Worm (Caenorhabditis elegans) whole organism, L4 larva: ENCODE results near the gene C38C5.1.

Source experiments
- R02D3.7 ChIP-seq: fragments of 150-350 bp; sonication (generic microtip); optimal IDR thresholded peaks from 3 replicates; lab custom pipeline; 2014; ENCODE audit warnings: missing biosample characterization, missing genetic modification characterization
- Y105C5A.15 ChIP-seq: fragments of 200-800 bp; sonication (Bioruptor generic); IDR thresholded peaks from 2 replicates; pipeline ENCODE4 v1.3.6; 2022; ENCODE audit warnings: missing genetic modification characterization, missing compliant biosample characterization
- Y48G9A.11 ChIP-seq: fragments of 200-800 bp; sonication (Bioruptor generic); IDR thresholded peaks from 2 replicates; pipeline ENCODE4 v1.3.6; 2022; ENCODE audit warnings: missing genetic modification reagents, missing genetic modification characterization, missing compliant biosample characterization
- Y75B8A.6 ChIP-seq: fragments of 200-800 bp; sonication (Bioruptor generic); IDR thresholded peaks from 2 replicates; pipeline ENCODE4 v1.3.6; 2022; ENCODE audit warnings: missing genetic modification reagents, missing genetic modification characterization, missing compliant biosample characterization
- ZK337.2 ChIP-seq: fragments of 200-800 bp; sonication (Bioruptor generic); IDR thresholded peaks from 2 replicates; pipeline ENCODE4 v1.3.6; 2022; ENCODE audit warnings: missing genetic modification reagents, missing genetic modification characterization, missing compliant biosample characterization
- aha-1 ChIP-seq: fragments of 150-350 bp; peaks from one replicate; lab custom pipeline; 2014; ENCODE audit warnings: missing biosample characterization, missing genetic modification characterization
- ama-1 ChIP-seq: fragments of 150-350 bp; optimal IDR thresholded peaks from 2 replicates; lab custom pipeline; 2014; ENCODE audit warnings: inconsistent platforms, mixed read lengths
- arid-1 ChIP-seq: fragments of 200-800 bp; sonication (Bioruptor generic); conservative IDR thresholded peaks from 2 replicates; pipeline ENCODE4 v1.3.6; 2022; ENCODE audit warnings: missing genetic modification reagents, missing genetic modification characterization, missing compliant biosample characterization
- ceh-28 ChIP-seq: fragments of 150-350 bp; optimal IDR thresholded peaks from 2 replicates; lab custom pipeline; 2014; ENCODE audit warnings: missing biosample characterization, missing genetic modification reagents, missing genetic modification characterization
- ceh-44 ChIP-seq: fragments of 200-800 bp; sonication (Bioruptor generic); IDR thresholded peaks from 2 replicates; pipeline ENCODE4 v1.3.6; 2022; ENCODE audit warnings: missing genetic modification reagents, missing genetic modification characterization, missing compliant biosample characterization
- ceh-62 ChIP-seq: sonication (generic microtip); optimal IDR thresholded peaks from 2 replicates; lab custom pipeline; 2017; ENCODE audit warnings: missing biosample characterization, missing genetic modification characterization
- ceh-82 ChIP-seq: sonication (generic microtip); optimal IDR thresholded peaks from 2 replicates; lab custom pipeline; 2017; ENCODE audit warnings: missing biosample characterization, missing genetic modification characterization
- daf-16 ChIP-seq, 3 experiments: sonication (generic microtip); optimal IDR thresholded peaks; 2 replicates each; lab custom pipeline; 2016 to 2017; ENCODE audit warnings: missing genetic modification characterization in 3 of 3, missing genetic modification reagents in 3 of 3, mild to moderate bottlenecking in 2 of 3, missing compliant biosample characterization in 2 of 3, missing biosample characterization in 1 of 3, moderate library complexity in 1 of 3
- daf-19 ChIP-seq: fragments of 200-800 bp; sonication (Bioruptor generic); conservative IDR thresholded peaks from 2 replicates; pipeline ENCODE4 v1.3.6; 2022; ENCODE audit warnings: missing genetic modification characterization, missing compliant biosample characterization
- dmd-6 ChIP-seq: fragments of 200-800 bp; sonication (Bioruptor generic); IDR thresholded peaks from 2 replicates; pipeline ENCODE4 v1.3.6; 2022; ENCODE audit warnings: missing genetic modification reagents, missing genetic modification characterization, missing compliant biosample characterization
- dpl-1 ChIP-seq: fragments of 150-350 bp; optimal IDR thresholded peaks from 2 replicates; lab custom pipeline; 2014; ENCODE audit warnings: missing biosample characterization, missing genetic modification reagents, missing genetic modification characterization
- dve-1 ChIP-seq: sonication (generic microtip); optimal IDR thresholded peaks from 2 replicates; lab custom pipeline; 2017; ENCODE audit warnings: antibody characterized with exemption, mild to moderate bottlenecking, missing genetic modification characterization, missing compliant biosample characterization; ENCODE audit not compliant: insufficient read depth
- egl-43 ChIP-seq: fragments of 200-800 bp; sonication (Bioruptor generic); IDR thresholded peaks from 2 replicates; pipeline ENCODE4 v1.3.6; 2022; ENCODE audit warnings: missing genetic modification reagents, missing genetic modification characterization, missing compliant biosample characterization
- hlh-11 ChIP-seq: fragments of 200-800 bp; sonication (Bioruptor generic); optimal IDR thresholded peaks from 2 replicates; lab custom pipeline; 2018; ENCODE audit warnings: mild to moderate bottlenecking, missing genetic modification characterization, missing compliant biosample characterization
- lin-15B ChIP-seq: fragments of 150-350 bp; sonication (generic microtip); optimal IDR thresholded peaks from 3 replicates; lab custom pipeline; 2014; ENCODE audit warnings: missing biosample characterization, missing genetic modification characterization
- madf-9 ChIP-seq: fragments of 200-800 bp; sonication (Bioruptor generic); conservative IDR thresholded peaks from 2 replicates; pipeline ENCODE4 v1.3.6; 2022; ENCODE audit warnings: missing genetic modification reagents, missing genetic modification characterization, missing compliant biosample characterization
- mdt-29 ChIP-seq: fragments of 200-800 bp; sonication (Bioruptor generic); IDR thresholded peaks from 2 replicates; pipeline ENCODE4 v1.3.6; 2022; ENCODE audit warnings: missing genetic modification reagents, missing genetic modification characterization, missing compliant biosample characterization
- mep-1 ChIP-seq: fragments of 150-350 bp; sonication (generic microtip); optimal IDR thresholded peaks from 3 replicates; lab custom pipeline; 2014; ENCODE audit warnings: missing biosample characterization, missing genetic modification characterization
- mxl-3 ChIP-seq: fragments of 200-800 bp; sonication (Bioruptor generic); optimal IDR thresholded peaks from 2 replicates; lab custom pipeline; 2018; ENCODE audit warnings: mild to moderate bottlenecking, missing genetic modification characterization, missing compliant biosample characterization
- nhr-10 ChIP-seq: fragments of 150-350 bp; optimal IDR thresholded peaks from 2 replicates; lab custom pipeline; 2014; ENCODE audit warnings: missing biosample characterization, missing genetic modification characterization
- nhr-111 ChIP-seq: fragments of 200-800 bp; sonication (Bioruptor generic); optimal IDR thresholded peaks from 2 replicates; lab custom pipeline; 2018; ENCODE audit warnings: mild to moderate bottlenecking, missing genetic modification characterization, missing compliant biosample characterization
- nhr-25 ChIP-seq: sonication (generic microtip); optimal IDR thresholded peaks from 2 replicates; lab custom pipeline; 2017; ENCODE audit warnings: missing genetic modification characterization, mild to moderate bottlenecking, missing compliant biosample characterization, antibody characterized with exemption, moderate library complexity, borderline replicate concordance; ENCODE audit not compliant: insufficient read depth
- nhr-28 ChIP-seq: fragments of 150-350 bp; optimal IDR thresholded peaks from 2 replicates; lab custom pipeline; 2014; ENCODE audit warnings: missing biosample characterization, missing genetic modification characterization
- nhr-42 ChIP-seq: fragments of 200-800 bp; sonication (Bioruptor generic); IDR thresholded peaks from 2 replicates; pipeline ENCODE4 v1.3.6; 2022; ENCODE audit warnings: missing genetic modification characterization, missing compliant biosample characterization
- nhr-6 ChIP-seq: fragments of 150-350 bp; optimal IDR thresholded peaks from 2 replicates; lab custom pipeline; 2014; ENCODE audit warnings: missing biosample characterization, missing genetic modification characterization
- pha-4 ChIP-seq, 2 experiments: fragments of 150-350 bp in 1 of 2; fragments of 200-800 bp in 1 of 2; sonication (Bioruptor generic) in 1 of 2; IDR thresholded peaks in 1 of 2; optimal IDR thresholded peaks in 1 of 2; 2 replicates each; pipeline versions ENCODE4 v1.3.6 to Lab custom; 2014 to 2022; ENCODE audit warnings: missing genetic modification characterization in 2 of 2, missing genetic modification reagents in 2 of 2, missing biosample characterization in 1 of 2, missing compliant biosample characterization in 1 of 2
- pqm-1 ChIP-seq: sonication (generic microtip); optimal IDR thresholded peaks from 2 replicates; lab custom pipeline; 2017; ENCODE audit warnings: missing biosample characterization, missing genetic modification characterization
- rbr-2 ChIP-seq: sonication (generic microtip); optimal IDR thresholded peaks from 2 replicates; lab custom pipeline; 2016; ENCODE audit warnings: missing genotype, missing genetic modification characterization, missing compliant biosample characterization
- set-16 ChIP-seq: fragments of 200-800 bp; sonication (Bioruptor generic); IDR thresholded peaks from 2 replicates; pipeline ENCODE4 v1.3.6; 2022; ENCODE audit warnings: missing genetic modification reagents, missing genetic modification characterization, missing compliant biosample characterization
- snpc-4 ChIP-seq: fragments of 150-350 bp; optimal IDR thresholded peaks from 2 replicates; lab custom pipeline; 2014; ENCODE audit warnings: missing biosample characterization, missing genetic modification characterization
- spr-3 ChIP-seq: fragments of 200-800 bp; sonication (Bioruptor generic); optimal IDR thresholded peaks from 2 replicates; lab custom pipeline; 2018; ENCODE audit warnings: mild to moderate bottlenecking, missing genetic modification characterization, missing compliant biosample characterization
- unc-62 ChIP-seq, 3 experiments: fragments of 150-350 bp in 1 of 3; sonication (generic microtip); optimal IDR thresholded peaks in 2 of 3; peaks in 1 of 3; 1 replicate in 1 of 3; 2 replicates in 2 of 3; lab custom pipeline; 2014 to 2017; ENCODE audit warnings: missing biosample characterization in 3 of 3, missing genetic modification characterization in 3 of 3, missing genetic modification reagents in 3 of 3, missing genotype in 1 of 3
- vab-7 ChIP-seq: fragments of 200-800 bp; sonication (Bioruptor generic); IDR thresholded peaks from 2 replicates; pipeline ENCODE4 v1.3.6; 2022; ENCODE audit warnings: missing genetic modification reagents, missing genetic modification characterization, missing compliant biosample characterization
- zag-1 ChIP-seq: fragments of 150-350 bp; optimal IDR thresholded peaks from 2 replicates; lab custom pipeline; 2014; ENCODE audit warnings: missing biosample characterization, missing genetic modification characterization

C38C5.1 gene

ce11 chrX:5557966-5558365 is at the start of gene C38C5.1:
Gene C38C5.1 (plus strand): TSS chrX:5558055.
- TF ChIP-seq unc-62 (GFP tag; optimal IDR thresholded peaks at IDR 0.05 in 1 of 2; lab: Kevin White, UChicago) (peak in 1 of 2 experiments; percentile 95), unc-62 (tag; optimal IDR thresholded peaks at IDR 0.05; lab: Kevin White, UChicago) (no peak), ceh-62 (tag; lab: Kevin White, UChicago) (no peak), aha-1 (tag; lab: Kevin White, UChicago) (peak; percentile 30)
- TF ChIP-seq, all 104 proteins: peak for 2

ce11 chrX:5509114-5509877 is 48.6 kb upstream of the C38C5.1 start:
- TF ChIP-seq nhr-28 (tag; lab: Kevin White, UChicago) (peak; percentile 4), set-16 (GFP tag; lab: Robert Waterston, UW) (peak; percentile 28; the same call in 1 of the 2 replicates), pqm-1 (tag; lab: Kevin White, UChicago) (no peak), hlh-11 (tag; lab: Kevin White, UChicago) (peak; percentile 7), daf-16 (GFP tag; optimal IDR thresholded peaks at IDR 0.05; lab: Kevin White, UChicago) (peak in 1 of 2 experiments; percentile 13), daf-16 (tag; optimal IDR thresholded peaks at IDR 0.05; lab: Kevin White, UChicago) (peak; percentile 97), dve-1 (tag; lab: Kevin White, UChicago) (peak; percentile 50), mdt-29 (GFP tag; lab: Robert Waterston, UW) (no peak), ceh-44 (GFP tag; lab: Robert Waterston, UW) (no peak)

ce11 chrX:5512227-5512626 is 45.6 kb upstream of the C38C5.1 start, which contains the start of gene T23F2.3:
Gene T23F2.3 (minus strand): TSS chrX:5512327.
- TF ChIP-seq nhr-25 (tag; lab: Kevin White, UChicago) (no peak), Y75B8A.6 (GFP tag; lab: Robert Waterston, UW) (no peak), snpc-4 (tag; lab: Kevin White, UChicago) (no peak), nhr-111 (no peak), ZK337.2 (GFP tag; lab: Robert Waterston, UW) (no peak), spr-3 (GFP tag; lab: Kevin White, UChicago) (no peak), vab-7 (GFP tag; lab: Robert Waterston, UW) (no peak), ama-1 (lab: Kevin White, UChicago) (no peak), dmd-6 (GFP tag; lab: Robert Waterston, UW) (no peak), pha-4 (GFP tag; IDR thresholded peaks at IDR 0.05; lab: Robert Waterston, UW) (no peak), pha-4 (tag; optimal IDR thresholded peaks at IDR 0.05; lab: Kevin White, UChicago) (no peak), Y48G9A.11 (GFP tag; lab: Robert Waterston, UW) (no peak), daf-19 (GFP tag; lab: Robert Waterston, UW) (no peak), nhr-42 (GFP tag; lab: Robert Waterston, UW) (no peak), mep-1 (tag; lab: Kevin White, UChicago) (no peak), R02D3.7 (no peak)

ce11 chrX:5512707-5513106 is 45.1 kb upstream of the C38C5.1 start:
- TF ChIP-seq zag-1 (tag; lab: Kevin White, UChicago): no peak
- TF ChIP-seq arid-1: no peak
- no peak for TF ChIP-seq lin-15B (tag; lab: Kevin White, UChicago)
- TF ChIP-seq nhr-10: no peak

ce11 chrX:5514346-5514745 is 43.5 kb upstream of the C38C5.1 start:
- TF ChIP-seq dmd-6 (GFP tag; lab: Robert Waterston, UW) (no peak), madf-9 (no peak), dpl-1 (GFP tag; lab: Kevin White, UChicago) (no peak), ama-1 (lab: Kevin White, UChicago) (no peak), ceh-44 (GFP tag; lab: Robert Waterston, UW) (no peak), egl-43 (GFP tag; lab: Robert Waterston, UW) (no peak), Y105C5A.15 (GFP tag; lab: Robert Waterston, UW) (no peak), daf-19 (GFP tag; lab: Robert Waterston, UW) (no peak), ceh-28 (tag; lab: Kevin White, UChicago) (no peak), mxl-3 (no peak), nhr-6 (tag; lab: Kevin White, UChicago) (peak; percentile 14), ceh-82 (tag; lab: Kevin White, UChicago) (no peak), dve-1 (tag; lab: Kevin White, UChicago) (peak; percentile 16), nhr-10 (no peak), rbr-2 (no peak)
- TF ChIP-seq, all 104 proteins: peak for 2
